Fruit fly (Drosophila melanogaster) whole organism, prepupa: ENCODE data around the gene CG12025.

Experiments
- Blimp-1 ChIP-seq: fragments of 200-800 bp; sonication (Bioruptor generic); optimal IDR thresholded peaks from 3 replicates; lab custom pipeline; 2017; ENCODE audit warnings: missing biosample characterization, missing genetic modification characterization, mild to moderate bottlenecking, moderate library complexity, missing genetic modification reagents
- CG10669 ChIP-seq: fragments of 200-800 bp; sonication (Bioruptor generic); optimal IDR thresholded peaks from 3 replicates; lab custom pipeline; 2018; ENCODE audit warnings: missing biosample characterization, mild to moderate bottlenecking, missing genetic modification characterization, moderate library complexity
- CG16779 ChIP-seq: fragments of 200-800 bp; sonication (Bioruptor generic); optimal IDR thresholded peaks from 3 replicates; lab custom pipeline; 2017; ENCODE audit warnings: missing biosample characterization, mild to moderate bottlenecking, missing genetic modification characterization
- CG6792 ChIP-seq: fragments of 200-800 bp; sonication (Bioruptor generic); optimal IDR thresholded peaks from 3 replicates; lab custom pipeline; 2016; ENCODE audit warnings: missing biosample characterization, missing genetic modification characterization
- CG8119 ChIP-seq: fragments of 200-800 bp; sonication (Bioruptor generic); IDR thresholded peaks from 3 replicates; pipeline ENCODE4 v1.3.6; 2022; ENCODE audit warnings: missing biosample characterization, missing genetic modification characterization
- Hr4 ChIP-seq: fragments of 200-800 bp; sonication (Bioruptor generic); optimal IDR thresholded peaks from 3 replicates; lab custom pipeline; 2016; ENCODE audit warnings: missing biosample characterization, missing genetic modification characterization
- Met ChIP-seq: fragments of 200-800 bp; sonication (Bioruptor generic); optimal IDR thresholded peaks from 3 replicates; lab custom pipeline; 2016; ENCODE audit warnings: missing biosample characterization, missing genetic modification characterization
- esn ChIP-seq: fragments of 200-800 bp; sonication (Bioruptor generic); optimal IDR thresholded peaks from 2 replicates; lab custom pipeline; 2016; ENCODE audit warnings: missing biosample characterization, mild to moderate bottlenecking, missing genetic modification characterization, moderate library complexity
- fd59A ChIP-seq: fragments of 200-800 bp; sonication (Bioruptor generic); optimal IDR thresholded peaks from 2 replicates; lab custom pipeline; 2017; ENCODE audit warnings: missing biosample characterization, mild to moderate bottlenecking, missing genetic modification characterization, missing genetic modification reagents
- svp ChIP-seq: fragments of 200-800 bp; sonication (Bioruptor generic); peaks from one replicate; lab custom pipeline; 2016; ENCODE audit warnings: missing biosample characterization, missing genetic modification characterization

- TF ChIP-seq Met (GFP tag; lab: Kevin White, UChicago) (no peak), svp (peak; percentile 53), CG10669 (peak; percentile 8), esn (GFP tag; lab: Kevin White, UChicago) (no peak), CG16779 (no peak), fd59A (GFP tag; lab: Kevin White, UChicago) (no peak), Hr4 (GFP tag; lab: Kevin White, UChicago) (peak; percentile 75), Blimp-1 (GFP tag; lab: Kevin White, UChicago) (no peak), CG6792 (no peak), CG8119 (GFP tag; lab: Robert Waterston, UW) (peak; percentile 90)
Observed at dm6 chr3L:1900633-1901032, 35.4 kb downstream of the CG12025 start.
